Fruit fly (Drosophila melanogaster) whole organism, embryonic: ENCODE results near the gene CG8369.

Experiments
- Atf3 ChIP-seq: fragments of 200-800 bp; sonication (Bioruptor generic); optimal IDR thresholded peaks from 3 replicates; lab custom pipeline; 2016; ENCODE audit warnings: missing biosample characterization, missing genetic modification characterization
- CG14667 ChIP-seq: fragments of 200-800 bp; sonication (Bioruptor generic); IDR thresholded peaks from 2 replicates; pipeline ENCODE4 v1.3.6; 2022; ENCODE audit warnings: missing biosample characterization, missing genetic modification characterization
- CG15269 ChIP-seq: fragments of 200-800 bp; sonication (Bioruptor generic); optimal IDR thresholded peaks from 2 replicates; lab custom pipeline; 2018; ENCODE audit warnings: missing biosample characterization, mild to moderate bottlenecking, missing genetic modification characterization, moderate library complexity
- CG16863 ChIP-seq: fragments of 200-800 bp; sonication (Bioruptor generic); optimal IDR thresholded peaks from 3 replicates; lab custom pipeline; 2016; ENCODE audit warnings: missing biosample characterization, missing genetic modification characterization
- CG18476 ChIP-seq: fragments of 200-800 bp; sonication (Bioruptor generic); optimal IDR thresholded peaks from 2 replicates; lab custom pipeline; 2016; ENCODE audit warnings: missing biosample characterization, mild to moderate bottlenecking, missing genetic modification characterization
- CG2199 ChIP-seq: fragments of 200-800 bp; sonication (Bioruptor generic); IDR thresholded peaks from 3 replicates; pipeline ENCODE4 v1.3.6; 2022; ENCODE audit warnings: missing biosample characterization, missing genetic modification characterization
- CG2712 ChIP-seq: fragments of 200-800 bp; optimal IDR thresholded peaks from 3 replicates; lab custom pipeline; 2019; ENCODE audit warnings: missing biosample characterization, mild to moderate bottlenecking, missing genetic modification characterization, moderate library complexity
- CG3281 ChIP-seq: fragments of 200-800 bp; sonication (Bioruptor generic); optimal IDR thresholded peaks from 3 replicates; lab custom pipeline; 2017; ENCODE audit warnings: missing biosample characterization, mild to moderate bottlenecking, missing genetic modification characterization
- CG34376 ChIP-seq: fragments of 200-800 bp; sonication (Bioruptor generic); optimal IDR thresholded peaks from 2 replicates; lab custom pipeline; 2018; ENCODE audit warnings: missing biosample characterization, mild to moderate bottlenecking, missing genetic modification characterization
- CG34422 ChIP-seq: fragments of 200-800 bp; sonication (Bioruptor generic); IDR thresholded peaks from 3 replicates; pipeline ENCODE4 v1.3.6; 2022; ENCODE audit warnings: missing biosample characterization, missing genetic modification characterization
- CG4328 ChIP-seq: fragments of 200-800 bp; sonication (Bioruptor generic); optimal IDR thresholded peaks from 3 replicates; lab custom pipeline; 2017; ENCODE audit warnings: missing biosample characterization, missing genetic modification reagents, missing genetic modification characterization
- CG5953 ChIP-seq: fragments of 200-800 bp; sonication (Bioruptor generic); IDR thresholded peaks from 2 replicates; pipeline ENCODE4 v1.3.6; 2022; ENCODE audit warnings: missing biosample characterization, missing genetic modification characterization
- CG6683 ChIP-seq: fragments of 200-800 bp; sonication (Bioruptor generic); optimal IDR thresholded peaks from 2 replicates; lab custom pipeline; 2017; ENCODE audit warnings: missing biosample characterization, mild to moderate bottlenecking, missing genetic modification characterization, missing genetic modification reagents
- CG7271 ChIP-seq: fragments of 200-800 bp; sonication (Bioruptor generic); optimal IDR thresholded peaks from 2 replicates; lab custom pipeline; 2018; ENCODE audit warnings: missing biosample characterization, mild to moderate bottlenecking, missing genetic modification characterization, moderate library complexity
- CG7839 ChIP-seq: fragments of 200-800 bp; sonication (Bioruptor generic); optimal IDR thresholded peaks from 3 replicates; lab custom pipeline; 2018; ENCODE audit warnings: missing biosample characterization, mild to moderate bottlenecking, missing genetic modification characterization, moderate library complexity
- CG8290 ChIP-seq, 3 experiments: fragments of 200-800 bp; sonication (Bioruptor generic); optimal IDR thresholded peaks; 2 replicates each; lab custom pipeline; 2016 to 2019; ENCODE audit warnings: missing biosample characterization in 3 of 3, missing genetic modification characterization in 3 of 3, mild to moderate bottlenecking in 2 of 3, moderate library complexity in 1 of 3
- CG9932 ChIP-seq: fragments of 200-800 bp; sonication (Bioruptor generic); IDR thresholded peaks from 2 replicates; pipeline ENCODE4 v1.3.6; 2022; ENCODE audit warnings: missing biosample characterization, missing genetic modification characterization
- Dp ChIP-seq: fragments of 200-800 bp; sonication (Bioruptor generic); optimal IDR thresholded peaks from 2 replicates; lab custom pipeline; 2018; ENCODE audit warnings: missing biosample characterization, mild to moderate bottlenecking, missing genetic modification characterization, moderate library complexity
- HLHmδ ChIP-seq: fragments of 200-800 bp; sonication (Bioruptor generic); optimal IDR thresholded peaks from 2 replicates; lab custom pipeline; 2018; ENCODE audit warnings: missing biosample characterization, mild to moderate bottlenecking, missing genetic modification characterization, moderate library complexity
- Hand ChIP-seq: fragments of 200-800 bp; sonication (Bioruptor generic); optimal IDR thresholded peaks from 2 replicates; lab custom pipeline; 2017; ENCODE audit warnings: mild to moderate bottlenecking, missing biosample characterization, missing genetic modification reagents, missing genetic modification characterization
- MESR4 ChIP-seq: fragments of 200-800 bp; sonication (Bioruptor generic); optimal IDR thresholded peaks from 2 replicates; lab custom pipeline; 2018; ENCODE audit warnings: missing biosample characterization, mild to moderate bottlenecking, missing genetic modification characterization, moderate library complexity
- Oaz ChIP-seq: fragments of 200-800 bp; sonication (Bioruptor generic); IDR thresholded peaks from 2 replicates; pipeline ENCODE4 v1.3.6; 2022; ENCODE audit warnings: missing biosample characterization, missing genetic modification characterization
- Sry-β ChIP-seq: fragments of 200-800 bp; sonication (Bioruptor generic); optimal IDR thresholded peaks from 2 replicates; lab custom pipeline; 2018; ENCODE audit warnings: missing biosample characterization, mild to moderate bottlenecking, missing genetic modification characterization, moderate library complexity
- Sry-δ ChIP-seq: fragments of 200-800 bp; sonication (Bioruptor generic); optimal IDR thresholded peaks from 2 replicates; lab custom pipeline; 2016; ENCODE audit warnings: missing biosample characterization, missing genetic modification characterization
- Usf ChIP-seq: fragments of 200-800 bp; sonication (Bioruptor generic); optimal IDR thresholded peaks from 2 replicates; lab custom pipeline; 2017; ENCODE audit warnings: missing genotype, missing biosample characterization, missing genetic modification characterization
- Vsx1 ChIP-seq: fragments of 200-800 bp; sonication (Bioruptor generic); optimal IDR thresholded peaks from 2 replicates; lab custom pipeline; 2017; ENCODE audit warnings: missing biosample characterization, mild to moderate bottlenecking, missing genetic modification characterization, missing genetic modification reagents
- Xbp1 ChIP-seq: fragments of 200-800 bp; sonication (Bioruptor generic); optimal IDR thresholded peaks from 3 replicates; lab custom pipeline; 2016; ENCODE audit warnings: missing biosample characterization, mild to moderate bottlenecking, missing genetic modification characterization
- Xrp1 ChIP-seq: fragments of 200-800 bp; sonication (Bioruptor generic); IDR thresholded peaks from 2 replicates; pipeline ENCODE4 v1.3.6; 2022; ENCODE audit warnings: missing biosample characterization, missing genetic modification characterization
- cg ChIP-seq: fragments of 200-800 bp; sonication (Bioruptor generic); optimal IDR thresholded peaks from 3 replicates; lab custom pipeline; 2019; ENCODE audit warnings: missing biosample characterization, mild to moderate bottlenecking, missing genetic modification characterization, moderate library complexity
- chif ChIP-seq, 2 experiments: fragments of 200-800 bp; sonication (Bioruptor generic); optimal IDR thresholded peaks; 3 replicates each; lab custom pipeline; 2016; ENCODE audit warnings: missing biosample characterization in 2 of 2, missing genetic modification characterization in 2 of 2
- disco-r ChIP-seq: fragments of 200-800 bp; sonication (Bioruptor generic); optimal IDR thresholded peaks from 2 replicates; lab custom pipeline; 2016; ENCODE audit warnings: missing biosample characterization, missing genetic modification characterization
- dysf ChIP-seq: fragments of 200-800 bp; sonication (Bioruptor generic); IDR thresholded peaks from 3 replicates; pipeline ENCODE4 v1.3.6; 2022; ENCODE audit warnings: missing biosample characterization, missing genetic modification characterization
- fd96Cb ChIP-seq: fragments of 200-800 bp; sonication (Bioruptor generic); optimal IDR thresholded peaks from 2 replicates; lab custom pipeline; 2018; ENCODE audit warnings: missing biosample characterization, mild to moderate bottlenecking, missing genetic modification characterization, moderate library complexity
- gce ChIP-seq: fragments of 200-800 bp; sonication (Bioruptor generic); IDR thresholded peaks from 3 replicates; pipeline ENCODE4 v1.3.6; 2022; ENCODE audit warnings: missing biosample characterization, missing genetic modification characterization
- gsb-n ChIP-seq: fragments of 200-800 bp; sonication (Bioruptor generic); optimal IDR thresholded peaks from 3 replicates; lab custom pipeline; 2018; ENCODE audit warnings: missing biosample characterization, mild to moderate bottlenecking, missing genetic modification characterization
- hbn ChIP-seq: fragments of 200-800 bp; sonication (Bioruptor generic); IDR thresholded peaks from 2 replicates; pipeline ENCODE4 v1.3.6; 2022; ENCODE audit warnings: missing biosample characterization, missing genetic modification characterization; ENCODE audit not compliant: partially characterized antibody
- hkb ChIP-seq, 2 experiments: fragments of 200-800 bp in 1 of 2; fragments of >200 bp in 1 of 2; sonication (Bioruptor generic) in 1 of 2; IDR thresholded peaks in 1 of 2; optimal IDR thresholded peaks in 1 of 2; 2 replicates each; pipeline versions ENCODE4 v1.3.6 to Lab custom; 2017 to 2022; ENCODE audit warnings: missing biosample characterization in 1 of 2, missing genetic modification characterization in 1 of 2
- lab ChIP-seq: fragments of 200-800 bp; sonication (Bioruptor generic); optimal IDR thresholded peaks from 3 replicates; lab custom pipeline; 2017; ENCODE audit warnings: missing biosample characterization, missing genetic modification characterization, mild to moderate bottlenecking, moderate library complexity, missing genetic modification reagents
- lilli ChIP-seq: fragments of 200-800 bp; sonication (Bioruptor generic); optimal IDR thresholded peaks from 3 replicates; lab custom pipeline; 2016; ENCODE audit warnings: missing biosample characterization, missing genetic modification characterization
- p53 ChIP-seq: fragments of 200-800 bp; sonication (Bioruptor generic); optimal IDR thresholded peaks from 2 replicates; lab custom pipeline; 2016; ENCODE audit warnings: missing biosample characterization, missing genetic modification characterization
- pfk ChIP-seq: fragments of 200-800 bp; sonication (Bioruptor generic); optimal IDR thresholded peaks from 2 replicates; lab custom pipeline; 2018; ENCODE audit warnings: missing biosample characterization, mild to moderate bottlenecking, missing genetic modification characterization, moderate library complexity
- ranshi ChIP-seq: fragments of 200-800 bp; sonication (Bioruptor generic); IDR thresholded peaks from 2 replicates; pipeline ENCODE4 v1.3.6; 2022; ENCODE audit warnings: missing biosample characterization, missing genetic modification characterization
- sd ChIP-seq: fragments of 200-800 bp; sonication (Bioruptor generic); optimal IDR thresholded peaks from 3 replicates; lab custom pipeline; 2018; ENCODE audit warnings: missing biosample characterization, mild to moderate bottlenecking, missing genetic modification characterization, moderate library complexity
- sens-2 ChIP-seq: fragments of 200-800 bp; sonication (Bioruptor generic); IDR thresholded peaks from 2 replicates; pipeline ENCODE4 v1.3.6; 2022; ENCODE audit warnings: missing biosample characterization, missing genetic modification characterization
- slou ChIP-seq: fragments of 200-800 bp; sonication (Bioruptor generic); optimal IDR thresholded peaks from 3 replicates; lab custom pipeline; 2016; ENCODE audit warnings: missing biosample characterization, missing genetic modification characterization
- stc ChIP-seq: fragments of 200-800 bp; sonication (Bioruptor generic); IDR thresholded peaks from 2 replicates; pipeline ENCODE4 v1.3.6; 2022; ENCODE audit warnings: missing biosample characterization, missing genetic modification characterization
- stwl ChIP-seq: fragments of 200-800 bp; sonication (Bioruptor generic); optimal IDR thresholded peaks from 3 replicates; lab custom pipeline; 2018; ENCODE audit warnings: missing biosample characterization, mild to moderate bottlenecking, missing genetic modification characterization, moderate library complexity
- zen ChIP-seq: fragments of 200-800 bp; sonication (Bioruptor generic); optimal IDR thresholded peaks from 3 replicates; lab custom pipeline; 2018; ENCODE audit warnings: missing biosample characterization, mild to moderate bottlenecking, missing genetic modification characterization, moderate library complexity

CG8369 gene

DNA sequence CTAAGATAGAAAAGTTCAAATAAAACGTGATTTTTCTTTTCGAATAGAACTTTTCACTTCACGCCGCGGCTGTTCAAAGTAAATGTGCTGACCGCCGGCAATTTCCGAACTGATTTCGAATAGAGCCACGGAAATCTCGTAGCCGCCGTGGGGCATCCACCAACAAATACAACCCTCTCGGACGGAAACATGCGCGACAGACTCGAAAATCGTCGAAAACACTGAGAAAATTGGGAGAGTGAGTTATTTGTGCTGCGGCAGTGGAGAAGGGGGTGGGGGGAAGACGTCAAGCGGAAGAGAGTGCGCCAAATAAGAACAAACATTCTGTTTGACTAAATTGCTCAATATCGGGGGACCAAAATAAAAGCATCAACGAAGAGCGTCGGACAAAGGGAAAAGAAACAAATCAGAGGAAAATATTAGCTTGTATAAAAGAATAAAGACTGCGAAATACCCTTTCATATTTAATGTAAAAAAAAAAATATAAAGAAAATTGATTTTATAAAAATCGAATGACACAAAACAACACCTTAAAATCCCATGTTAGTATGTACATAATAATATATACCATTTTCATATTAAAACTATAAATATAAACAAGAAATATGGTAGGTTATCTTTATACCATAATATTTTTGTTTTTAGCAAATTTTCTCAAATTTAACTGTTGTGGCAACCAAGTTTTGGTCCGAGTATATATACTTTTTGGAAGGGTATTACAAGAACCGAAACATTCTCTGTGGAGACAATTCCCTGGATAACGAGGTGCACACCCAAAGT is 45.7 kb downstream of the CG8369 start:
- no peak for TF ChIP-seq CG14667
- TF ChIP-seq CG2712 (tag; lab: Kevin White, UChicago) = peak; percentile 76
- no peak for TF ChIP-seq slou (GFP tag; lab: Kevin White, UChicago)
- TF ChIP-seq CG34422 (GFP tag; lab: Robert Waterston, UW) = no peak
- TF ChIP-seq CG6683 (GFP tag; lab: Kevin White, UChicago) = no peak
- no peak for TF ChIP-seq disco-r
- no peak for TF ChIP-seq pfk (GFP tag; lab: Kevin White, UChicago)
- TF ChIP-seq dysf (GFP tag; lab: Robert Waterston, UW) = peak; percentile 57
- no peak for TF ChIP-seq stc (GFP tag; lab: Robert Waterston, UW)
- TF ChIP-seq CG7839 (tag; lab: Kevin White, UChicago) = peak; percentile 75
- TF ChIP-seq lab = peak; percentile 36
- peak; percentile 3 for TF ChIP-seq CG4328 (GFP tag; lab: Kevin White, UChicago)
- TF ChIP-seq CG9932 (GFP tag; lab: Robert Waterston, UW) = no peak
- TF ChIP-seq sens-2 (GFP tag; lab: Robert Waterston, UW) = no peak
- TF ChIP-seq p53 = no peak
- TF ChIP-seq fd96Cb (tag; lab: Kevin White, UChicago) = peak; percentile 63
- TF ChIP-seq gsb-n (tag; lab: Kevin White, UChicago) = peak; percentile 79
- no peak for TF ChIP-seq chif (GFP tag; optimal IDR thresholded peaks at IDR 0.05; lab: Kevin White, UChicago)
- no peak for TF ChIP-seq hbn
- no peak for TF ChIP-seq Dp (GFP tag; lab: Kevin White, UChicago)
- TF ChIP-seq Xbp1 (GFP tag; lab: Kevin White, UChicago) = peak; percentile 33
- TF ChIP-seq Sry-δ (GFP tag; lab: Kevin White, UChicago) = no peak
- TF ChIP-seq CG15269 (tag; lab: Kevin White, UChicago) = peak; percentile 73
- TF ChIP-seq zen (tag; lab: Kevin White, UChicago) = no peak
- TF ChIP-seq CG3281 (GFP tag; lab: Kevin White, UChicago) = peak; percentile 47
- no peak for TF ChIP-seq HLHmδ (GFP tag; lab: Kevin White, UChicago)
- no peak for TF ChIP-seq Hand
- peak; percentile 21 for TF ChIP-seq Usf (GFP tag; lab: Kevin White, UChicago)
- peak; percentile 55 for TF ChIP-seq CG18476
- peak; percentile 25 for TF ChIP-seq Vsx1 (GFP tag; lab: Kevin White, UChicago)
- TF ChIP-seq stwl = no peak
- no peak for TF ChIP-seq lilli (GFP tag; lab: Kevin White, UChicago)
- no peak for TF ChIP-seq CG5953
- TF ChIP-seq Oaz (GFP tag; lab: Robert Waterston, UW) = no peak
- peak; percentile 57 for TF ChIP-seq sd
- peak; percentile 47; the same call in 1 of the 2 replicates for TF ChIP-seq Xrp1 (GFP tag; lab: Robert Waterston, UW)
- peak; percentile 17 for TF ChIP-seq CG7271 (tag; lab: Kevin White, UChicago)
- TF ChIP-seq hkb (optimal IDR thresholded peaks at IDR 0.05; lab: Kevin White, UChicago) = no peak
- TF ChIP-seq hkb (GFP tag; IDR thresholded peaks at IDR 0.05; lab: Robert Waterston, UW) = no peak
- no peak for TF ChIP-seq cg (GFP tag; lab: Kevin White, UChicago)
- TF ChIP-seq CG16863 (GFP tag; lab: Kevin White, UChicago) = no peak
- TF ChIP-seq ranshi (GFP tag; lab: Robert Waterston, UW) = no peak; the same call in 1 of the 2 replicates
- peak; percentile 93 for TF ChIP-seq CG2199
- no peak for TF ChIP-seq MESR4 (GFP tag; lab: Kevin White, UChicago)
- no peak for TF ChIP-seq CG34376 (GFP tag; lab: Kevin White, UChicago)
- TF ChIP-seq CG8290 (GFP tag; optimal IDR thresholded peaks at IDR 0.05; lab: Kevin White, UChicago) = no peak
- peak in 1 of 2 experiments; percentile 24 for TF ChIP-seq CG8290 (tag; optimal IDR thresholded peaks at IDR 0.05; lab: Kevin White, UChicago)
- TF ChIP-seq gce (GFP tag; lab: Robert Waterston, UW) = no peak
- TF ChIP-seq Atf3 (GFP tag; lab: Kevin White, UChicago) = no peak
- no peak for TF ChIP-seq Sry-β
